Fruit fly (Drosophila melanogaster): Measurements from ENCODE around the gene CG10096.

The CG10096 gene

dm6 chr3R:12433764-12434163 lies 38.0 kb upstream of the CG10096 start, which contains the start of the genes Aos1 and Srlp (continued):
- TF ChIP-seq tap (tag; optimal IDR thresholded peaks at IDR 0.05) (no peak), Sry-δ (GFP tag; optimal IDR thresholded peaks at IDR 0.05) (no peak), CoRest (tag; optimal IDR thresholded peaks at IDR 0.05) (peak; percentile 83), MBD-R2 (GFP tag; IDR thresholded peaks at IDR 0.05) (peak; percentile 69), CG1792 (GFP tag; optimal IDR thresholded peaks at IDR 0.05) (no peak), HLH3B (GFP tag; IDR thresholded peaks at IDR 0.05) (no peak), lab (GFP tag; optimal IDR thresholded peaks at IDR 0.05) (no peak), unc-4 (GFP tag; IDR thresholded peaks at IDR 0.05; ENCODE audit: partially characterized antibody) (peak; percentile 43; the same call in 1 of the 2 replicates), BEAF-32 (GFP tag; optimal IDR thresholded peaks at IDR 0.05) (peak; percentile 61), BtbVII (GFP tag; optimal IDR thresholded peaks at IDR 0.05) (no peak), CG17359 (tag; optimal IDR thresholded peaks at IDR 0.05) (peak; percentile 35), dati (GFP tag; IDR thresholded peaks at IDR 0.05) (no peak), CG15479 (GFP tag; optimal IDR thresholded peaks at IDR 0.05) (no peak), mirr (GFP tag; optimal IDR thresholded peaks at IDR 0.05) (no peak), CG12769 (tag; optimal IDR thresholded peaks at IDR 0.05) (no peak), Sry-β (GFP tag; optimal IDR thresholded peaks at IDR 0.05) (peak; percentile 98), CG17361 (GFP tag; IDR thresholded peaks at IDR 0.05) (peak; percentile 77), Asciz (GFP tag; optimal IDR thresholded peaks at IDR 0.05) (no peak), Nf-YA (GFP tag; IDR thresholded peaks at IDR 0.05) (no peak), pb (GFP tag; optimal IDR thresholded peaks at IDR 0.05) (no peak), Xrp1 (GFP tag; IDR thresholded peaks at IDR 0.05) (peak; percentile 31; the same call in 1 of the 2 replicates), sc (optimal IDR thresholded peaks at IDR 0.05) (no peak), sc (GFP tag; optimal IDR thresholded peaks at IDR 0.05) (peak; percentile 1), CG14050 (GFP tag; IDR thresholded peaks at IDR 0.05) (no peak), Tbp (GFP tag; optimal IDR thresholded peaks at IDR 0.05) (no peak), CG10979 (tag; optimal IDR thresholded peaks at IDR 0.05) (peak; percentile 52), ewg (GFP tag; optimal IDR thresholded peaks at IDR 0.05) (peak; percentile 1), CG43689 (GFP tag; IDR thresholded peaks at IDR 0.05) (no peak), Dad (GFP tag; optimal IDR thresholded peaks at IDR 0.05) (no peak), Atf6 (GFP tag; IDR thresholded peaks at IDR 0.05) (no peak), CG15601 (tag; optimal IDR thresholded peaks at IDR 0.05) (peak; percentile 58), CG8944 (GFP tag; optimal IDR thresholded peaks at IDR 0.05) (no peak), Deaf1 (tag; optimal IDR thresholded peaks at IDR 0.05) (no peak), zen (tag; optimal IDR thresholded peaks at IDR 0.05) (peak; percentile 63), dan (GFP tag; IDR thresholded peaks at IDR 0.05) (no peak), Hmx (GFP tag; optimal IDR thresholded peaks at IDR 0.05) (no peak), NC2α (GFP tag; optimal IDR thresholded peaks at IDR 0.05) (no peak), dm (GFP tag; optimal IDR thresholded peaks at IDR 0.05) (no peak), wdn (GFP tag; IDR thresholded peaks at IDR 0.05) (no peak), sens (GFP tag) (peak; percentile 67), CG34422 (GFP tag; IDR thresholded peaks at IDR 0.05) (no peak), CG4707 (GFP tag; optimal IDR thresholded peaks at IDR 0.05) (no peak), Hand (GFP tag; optimal IDR thresholded peaks at IDR 0.05) (no peak), CG10565 (GFP tag; optimal IDR thresholded peaks at IDR 0.05) (no peak), CG17328 (GFP tag; IDR thresholded peaks at IDR 0.05) (0 out of 2 replicates have a peak, but pooled peaks have one; percentile 30), exex (tag; optimal IDR thresholded peaks at IDR 0.05) (no peak), CG4820 (GFP tag; optimal IDR thresholded peaks at IDR 0.05) (peak; percentile 19), pum (GFP tag; optimal IDR thresholded peaks at IDR 0.05) (no peak), run (tag; optimal IDR thresholded peaks at IDR 0.05) (no peak), CG15269 (tag; optimal IDR thresholded peaks at IDR 0.05) (no peak), Aef1 (GFP tag; IDR thresholded peaks at IDR 0.05) (no peak), jigr1 (GFP tag; IDR thresholded peaks at IDR 0.05) (no peak)
